Worm (Caenorhabditis elegans) whole organism, L4 larva: ENCODE results near the gene H35B03.1.

Source experiments
- D1046.2 ChIP-seq: fragments of 200-800 bp; sonication (Bioruptor generic); IDR thresholded peaks from 2 replicates; pipeline ENCODE4 v1.3.6; 2022; ENCODE audit warnings: missing genetic modification characterization, missing compliant biosample characterization
- F10B5.3 ChIP-seq: sonication (generic microtip); optimal IDR thresholded peaks from 2 replicates; lab custom pipeline; 2016; ENCODE audit warnings: mild to moderate bottlenecking, missing genetic modification characterization, missing compliant biosample characterization
- F26F4.8 ChIP-seq: fragments of 200-800 bp; sonication (Bioruptor generic); conservative IDR thresholded peaks from 2 replicates; pipeline ENCODE4 v1.3.6; 2022; ENCODE audit warnings: missing genetic modification characterization, missing compliant biosample characterization
- F37D6.2 ChIP-seq: sonication (generic microtip); optimal IDR thresholded peaks from 2 replicates; lab custom pipeline; 2016; ENCODE audit warnings: mild to moderate bottlenecking, missing genetic modification characterization, missing compliant biosample characterization
- F44E2.7 ChIP-seq: fragments of 200-800 bp; sonication (Bioruptor generic); IDR thresholded peaks from 2 replicates; pipeline ENCODE4 v2.1.2; 2022; ENCODE audit warnings: missing genetic modification characterization, missing compliant biosample characterization
- R02D3.7 ChIP-seq: fragments of 150-350 bp; sonication (generic microtip); optimal IDR thresholded peaks from 3 replicates; lab custom pipeline; 2014; ENCODE audit warnings: missing biosample characterization, missing genetic modification characterization
- Y75B8A.6 ChIP-seq: fragments of 200-800 bp; sonication (Bioruptor generic); IDR thresholded peaks from 2 replicates; pipeline ENCODE4 v1.3.6; 2022; ENCODE audit warnings: missing genetic modification reagents, missing genetic modification characterization, missing compliant biosample characterization
- aha-1 ChIP-seq: fragments of 150-350 bp; peaks from one replicate; lab custom pipeline; 2014; ENCODE audit warnings: missing biosample characterization, missing genetic modification characterization
- aly-2 ChIP-seq: sonication (generic microtip); optimal IDR thresholded peaks from 2 replicates; lab custom pipeline; 2018; ENCODE audit warnings: missing biosample characterization, missing genetic modification characterization
- arid-1 ChIP-seq: fragments of 200-800 bp; sonication (Bioruptor generic); conservative IDR thresholded peaks from 2 replicates; pipeline ENCODE4 v1.3.6; 2022; ENCODE audit warnings: missing genetic modification reagents, missing genetic modification characterization, missing compliant biosample characterization
- ceh-20 ChIP-seq: fragments of 200-800 bp; sonication (Bioruptor generic); IDR thresholded peaks from 2 replicates; pipeline ENCODE4 v1.3.6; 2022; ENCODE audit warnings: missing genetic modification reagents, missing genetic modification characterization, missing compliant biosample characterization
- ceh-62 ChIP-seq: sonication (generic microtip); optimal IDR thresholded peaks from 2 replicates; lab custom pipeline; 2017; ENCODE audit warnings: missing biosample characterization, missing genetic modification characterization
- ces-1 ChIP-seq: fragments of 150-350 bp; sonication (generic microtip); optimal IDR thresholded peaks from 4 replicates; lab custom pipeline; 2014; ENCODE audit warnings: missing biosample characterization, missing genetic modification reagents, missing genetic modification characterization
- cey-2 ChIP-seq: sonication (generic microtip); optimal IDR thresholded peaks from 3 replicates; lab custom pipeline; 2017; ENCODE audit warnings: missing genetic modification characterization, mild to moderate bottlenecking, missing compliant biosample characterization, antibody characterized with exemption, borderline replicate concordance; ENCODE audit not compliant: insufficient read depth
- daf-19 ChIP-seq: fragments of 200-800 bp; sonication (Bioruptor generic); conservative IDR thresholded peaks from 2 replicates; pipeline ENCODE4 v1.3.6; 2022; ENCODE audit warnings: missing genetic modification characterization, missing compliant biosample characterization
- dmd-6 ChIP-seq: fragments of 200-800 bp; sonication (Bioruptor generic); IDR thresholded peaks from 2 replicates; pipeline ENCODE4 v1.3.6; 2022; ENCODE audit warnings: missing genetic modification reagents, missing genetic modification characterization, missing compliant biosample characterization
- dmd-8 ChIP-seq: fragments of 200-800 bp; sonication (Bioruptor generic); IDR thresholded peaks from 2 replicates; pipeline ENCODE4 v1.3.6; 2022; ENCODE audit warnings: missing genetic modification characterization, missing compliant biosample characterization
- dmd-9 ChIP-seq: fragments of 200-800 bp; sonication (Bioruptor generic); IDR thresholded peaks from 2 replicates; pipeline ENCODE4 v1.3.6; 2022; ENCODE audit warnings: missing genetic modification reagents, missing genetic modification characterization, missing compliant biosample characterization
- egl-43 ChIP-seq: fragments of 200-800 bp; sonication (Bioruptor generic); IDR thresholded peaks from 2 replicates; pipeline ENCODE4 v1.3.6; 2022; ENCODE audit warnings: missing genetic modification reagents, missing genetic modification characterization, missing compliant biosample characterization
- fos-1 ChIP-seq: fragments of 150-350 bp; optimal IDR thresholded peaks from 2 replicates; lab custom pipeline; 2014; ENCODE audit warnings: missing biosample characterization, missing genetic modification characterization
- hif-1 ChIP-seq, 2 experiments: sonication (generic microtip); optimal IDR thresholded peaks; 2 replicates each; lab custom pipeline; 2016 to 2017; ENCODE audit warnings: missing compliant biosample characterization in 2 of 2, missing genetic modification characterization in 2 of 2, missing genetic modification reagents in 2 of 2, missing genotype in 2 of 2, mild to moderate bottlenecking in 1 of 2
- hlh-30 ChIP-seq: sonication (generic microtip); optimal IDR thresholded peaks from 2 replicates; lab custom pipeline; 2017; ENCODE audit warnings: antibody characterized with exemption, mild to moderate bottlenecking, missing genetic modification characterization, missing compliant biosample characterization; ENCODE audit not compliant: insufficient read depth
- hmg-1.1 ChIP-seq: fragments of 200-800 bp; sonication (Bioruptor generic); IDR thresholded peaks from 2 replicates; pipeline ENCODE4 v1.3.6; 2022; ENCODE audit warnings: missing genetic modification reagents, missing genetic modification characterization, missing compliant biosample characterization
- lin-13 ChIP-seq: fragments of 150-350 bp; optimal IDR thresholded peaks from 2 replicates; lab custom pipeline; 2014; ENCODE audit warnings: missing biosample characterization, missing genetic modification reagents, missing genetic modification characterization
- lin-29 ChIP-seq: fragments of 200-800 bp; sonication (Bioruptor generic); IDR thresholded peaks from 2 replicates; pipeline ENCODE4 v1.3.6; 2022; ENCODE audit warnings: missing genetic modification reagents, missing genetic modification characterization, missing compliant biosample characterization
- lin-38 ChIP-seq: fragments of 200-800 bp; sonication (Bioruptor generic); IDR thresholded peaks from 2 replicates; pipeline ENCODE4 v1.3.6; 2022; ENCODE audit warnings: missing genetic modification reagents, missing genetic modification characterization, missing compliant biosample characterization
- lin-39 ChIP-seq: fragments of 150-350 bp; optimal IDR thresholded peaks from 2 replicates; lab custom pipeline; 2014; ENCODE audit warnings: missing biosample characterization, missing genetic modification reagents, missing genetic modification characterization
- lir-3 ChIP-seq: sonication (generic microtip); optimal IDR thresholded peaks from 2 replicates; lab custom pipeline; 2016; ENCODE audit warnings: mild to moderate bottlenecking, missing genetic modification characterization, missing compliant biosample characterization
- madf-5 ChIP-seq, 2 experiments: fragments of 200-800 bp; sonication (Bioruptor generic); IDR thresholded peaks; 2 replicates each; pipeline ENCODE4 v1.3.6; 2022; ENCODE audit warnings: missing compliant biosample characterization in 2 of 2, missing genetic modification characterization in 2 of 2
- mdt-29 ChIP-seq: fragments of 200-800 bp; sonication (Bioruptor generic); IDR thresholded peaks from 2 replicates; pipeline ENCODE4 v1.3.6; 2022; ENCODE audit warnings: missing genetic modification reagents, missing genetic modification characterization, missing compliant biosample characterization
- mep-1 ChIP-seq: fragments of 150-350 bp; sonication (generic microtip); optimal IDR thresholded peaks from 3 replicates; lab custom pipeline; 2014; ENCODE audit warnings: missing biosample characterization, missing genetic modification characterization
- nhr-10 ChIP-seq: fragments of 150-350 bp; optimal IDR thresholded peaks from 2 replicates; lab custom pipeline; 2014; ENCODE audit warnings: missing biosample characterization, missing genetic modification characterization
- nhr-102 ChIP-seq: sonication (generic microtip); optimal IDR thresholded peaks from 2 replicates; lab custom pipeline; 2016; ENCODE audit warnings: mild to moderate bottlenecking, missing genetic modification characterization, moderate library complexity, missing compliant biosample characterization
- nhr-237 ChIP-seq: sonication (generic microtip); optimal IDR thresholded peaks from 2 replicates; lab custom pipeline; 2017; ENCODE audit warnings: missing biosample characterization, missing genetic modification characterization
- nhr-25 ChIP-seq: sonication (generic microtip); optimal IDR thresholded peaks from 2 replicates; lab custom pipeline; 2017; ENCODE audit warnings: missing genetic modification characterization, mild to moderate bottlenecking, missing compliant biosample characterization, antibody characterized with exemption, moderate library complexity, borderline replicate concordance; ENCODE audit not compliant: insufficient read depth
- nhr-28 ChIP-seq: fragments of 150-350 bp; optimal IDR thresholded peaks from 2 replicates; lab custom pipeline; 2014; ENCODE audit warnings: missing biosample characterization, missing genetic modification characterization
- nhr-42 ChIP-seq: fragments of 200-800 bp; sonication (Bioruptor generic); IDR thresholded peaks from 2 replicates; pipeline ENCODE4 v1.3.6; 2022; ENCODE audit warnings: missing genetic modification characterization, missing compliant biosample characterization
- nhr-48 ChIP-seq: sonication (generic microtip); optimal IDR thresholded peaks from 2 replicates; lab custom pipeline; 2016; ENCODE audit warnings: mild to moderate bottlenecking, missing genetic modification characterization, missing compliant biosample characterization
- nhr-6 ChIP-seq: fragments of 150-350 bp; optimal IDR thresholded peaks from 2 replicates; lab custom pipeline; 2014; ENCODE audit warnings: missing biosample characterization, missing genetic modification characterization
- pha-4 ChIP-seq, 2 experiments: fragments of 150-350 bp in 1 of 2; fragments of 200-800 bp in 1 of 2; sonication (Bioruptor generic) in 1 of 2; IDR thresholded peaks in 1 of 2; optimal IDR thresholded peaks in 1 of 2; 2 replicates each; pipeline versions ENCODE4 v1.3.6 to Lab custom; 2014 to 2022; ENCODE audit warnings: missing genetic modification characterization in 2 of 2, missing genetic modification reagents in 2 of 2, missing biosample characterization in 1 of 2, missing compliant biosample characterization in 1 of 2
- php-3 ChIP-seq: fragments of 200-800 bp; sonication (Bioruptor generic); IDR thresholded peaks from 2 replicates; pipeline ENCODE4 v1.3.6; 2022; ENCODE audit warnings: missing genetic modification reagents, missing genetic modification characterization, missing compliant biosample characterization
- set-16 ChIP-seq: fragments of 200-800 bp; sonication (Bioruptor generic); IDR thresholded peaks from 2 replicates; pipeline ENCODE4 v1.3.6; 2022; ENCODE audit warnings: missing genetic modification reagents, missing genetic modification characterization, missing compliant biosample characterization
- snpc-1.2 ChIP-seq: fragments of 200-800 bp; sonication (Bioruptor generic); IDR thresholded peaks from 2 replicates; pipeline ENCODE4 v1.3.6; 2022; ENCODE audit warnings: missing genetic modification reagents, missing genetic modification characterization, missing compliant biosample characterization
- spr-1 ChIP-seq: sonication (generic microtip); optimal IDR thresholded peaks from 2 replicates; lab custom pipeline; 2016; ENCODE audit warnings: mild to moderate bottlenecking, missing genetic modification characterization, missing compliant biosample characterization
- tag-97 ChIP-seq: fragments of 200-800 bp; sonication (Bioruptor generic); IDR thresholded peaks from 2 replicates; pipeline ENCODE4 v1.3.6; 2022; ENCODE audit warnings: missing genetic modification characterization, missing compliant biosample characterization
- unc-130 ChIP-seq: sonication (generic microtip); optimal IDR thresholded peaks from 2 replicates; lab custom pipeline; 2016; ENCODE audit warnings: missing genetic modification reagents, missing genetic modification characterization, missing compliant biosample characterization
- unc-39 ChIP-seq: sonication (generic microtip); optimal IDR thresholded peaks from 2 replicates; lab custom pipeline; 2017; ENCODE audit warnings: missing biosample characterization, missing genetic modification characterization
- zfp-2 ChIP-seq: sonication (generic microtip); optimal IDR thresholded peaks from 2 replicates; lab custom pipeline; 2016; ENCODE audit warnings: mild to moderate bottlenecking, missing genetic modification characterization, missing compliant biosample characterization
- zfp-3 ChIP-seq: fragments of 200-800 bp; sonication (Bioruptor generic); conservative IDR thresholded peaks from 2 replicates; pipeline ENCODE4 v1.3.6; 2022; ENCODE audit warnings: missing genetic modification reagents, missing genetic modification characterization, missing compliant biosample characterization
- zip-2 ChIP-seq: fragments of 150-350 bp; optimal IDR thresholded peaks from 2 replicates; lab custom pipeline; 2014; ENCODE audit warnings: missing biosample characterization, missing genetic modification characterization
- ztf-11 ChIP-seq: fragments of 150-350 bp; optimal IDR thresholded peaks from 2 replicates; lab custom pipeline; 2014; ENCODE audit warnings: missing biosample characterization, missing genetic modification characterization
- ztf-7 ChIP-seq: fragments of 150-350 bp; optimal IDR thresholded peaks from 2 replicates; lab custom pipeline; 2014; ENCODE audit warnings: missing biosample characterization, missing genetic modification characterization

Gene H35B03.1

ce11 chrIV:5778342-5778741, 52.9 kb downstream of the H35B03.1 start (continued):
- no peak for TF ChIP-seq unc-130 (GFP tag; lab: Kevin White, UChicago)
- TF ChIP-seq spr-1 (tag; lab: Kevin White, UChicago) = no peak
- no peak for TF ChIP-seq pha-4 (GFP tag; IDR thresholded peaks at IDR 0.05; lab: Robert Waterston, UW)
- TF ChIP-seq pha-4 (tag; optimal IDR thresholded peaks at IDR 0.05; lab: Kevin White, UChicago) = no peak
- TF ChIP-seq snpc-1.2 (GFP tag; lab: Robert Waterston, UW) = no peak
- TF ChIP-seq F44E2.7 (GFP tag; lab: Robert Waterston, UW) = no peak
- peak; percentile 20 for TF ChIP-seq ztf-7 (tag; lab: Kevin White, UChicago)
- no peak for TF ChIP-seq fos-1
- peak in 1 of 2 experiments; percentile 67 for TF ChIP-seq hif-1 (tag; optimal IDR thresholded peaks at IDR 0.05; lab: Kevin White, UChicago)
- no peak for TF ChIP-seq lir-3 (tag; lab: Kevin White, UChicago)
- TF ChIP-seq ztf-11 = no peak
- no peak for TF ChIP-seq ceh-62
- no peak for TF ChIP-seq ces-1
- no peak for TF ChIP-seq dmd-8 (GFP tag; lab: Robert Waterston, UW)
- peak; percentile 82 for TF ChIP-seq aha-1
- no peak for TF ChIP-seq madf-5 (GFP tag; IDR thresholded peaks at IDR 0.05; lab: Robert Waterston, UW)
- peak; percentile 47 for TF ChIP-seq dmd-6 (GFP tag; lab: Robert Waterston, UW)
- TF ChIP-seq tag-97 (GFP tag; lab: Robert Waterston, UW) = no peak
- TF ChIP-seq zfp-2 = no peak
- no peak for TF ChIP-seq hmg-1.1 (GFP tag; lab: Robert Waterston, UW)
- peak; percentile 75 for TF ChIP-seq nhr-102 (tag; lab: Kevin White, UChicago)
- TF ChIP-seq nhr-42 (GFP tag; lab: Robert Waterston, UW) = no peak
- TF ChIP-seq php-3 (GFP tag; lab: Robert Waterston, UW) = no peak
- no peak for TF ChIP-seq mdt-29
- no peak for TF ChIP-seq lin-39 (tag; lab: Kevin White, UChicago)
- no peak for TF ChIP-seq lin-29 (GFP tag; lab: Robert Waterston, UW)
- peak; percentile 88 for TF ChIP-seq nhr-28
- TF ChIP-seq nhr-237 (tag; lab: Kevin White, UChicago) = no peak
- no peak for TF ChIP-seq lin-13
- no peak for TF ChIP-seq nhr-25 (tag; lab: Kevin White, UChicago)
- TF ChIP-seq R02D3.7 (tag; lab: Kevin White, UChicago) = no peak
- TF ChIP-seq egl-43 (GFP tag; lab: Robert Waterston, UW) = no peak
- no peak for TF ChIP-seq dmd-9
- TF ChIP-seq mep-1 (tag; lab: Kevin White, UChicago) = peak; percentile 11
- no peak for TF ChIP-seq Y75B8A.6 (GFP tag; lab: Robert Waterston, UW)
- TF ChIP-seq zip-2 (tag; lab: Kevin White, UChicago) = no peak
- TF ChIP-seq nhr-10 = peak; percentile 69
- no peak for TF ChIP-seq zfp-3
- TF ChIP-seq arid-1 = no peak
- no peak for TF ChIP-seq F10B5.3 (tag; lab: Kevin White, UChicago)
- peak; percentile 81 for TF ChIP-seq nhr-48 (tag; lab: Kevin White, UChicago)
- no peak for TF ChIP-seq set-16
- no peak for TF ChIP-seq lin-38 (GFP tag; lab: Robert Waterston, UW)
- no peak for TF ChIP-seq F37D6.2
- no peak for TF ChIP-seq unc-39
- TF ChIP-seq hlh-30 (tag; lab: Kevin White, UChicago) = peak; percentile 84
- TF ChIP-seq aly-2 (tag; lab: Kevin White, UChicago) = no peak
- no peak for TF ChIP-seq daf-19 (GFP tag; lab: Robert Waterston, UW)
- no peak for TF ChIP-seq ceh-20 (GFP tag; lab: Robert Waterston, UW)
- TF ChIP-seq nhr-6 (tag; lab: Kevin White, UChicago) = no peak
- TF ChIP-seq D1046.2 (GFP tag; lab: Robert Waterston, UW) = no peak
- TF ChIP-seq F26F4.8 = no peak
- TF ChIP-seq cey-2 = no peak
